Fruit fly (Drosophila melanogaster) whole organism, embryonic: Measurements from ENCODE around the gene CG31816.

Experiments used
- Ada2b ChIP-seq: fragments of 200-800 bp; sonication (Bioruptor generic); IDR thresholded peaks from 2 replicates; pipeline ENCODE4 v1.3.6; 2022; ENCODE audit warnings: missing biosample characterization, missing genetic modification characterization
- Atf6 ChIP-seq: fragments of 200-800 bp; sonication (Bioruptor generic); IDR thresholded peaks from 2 replicates; pipeline ENCODE4 v1.3.6; 2022; ENCODE audit warnings: missing biosample characterization, missing genetic modification characterization
- CG1024 ChIP-seq: fragments of 200-800 bp; sonication (Bioruptor generic); IDR thresholded peaks from 2 replicates; pipeline ENCODE4 v1.3.6; 2022; ENCODE audit warnings: missing biosample characterization, missing genetic modification characterization
- CG10565 ChIP-seq: fragments of 200-800 bp; sonication (Bioruptor generic); optimal IDR thresholded peaks from 3 replicates; lab custom pipeline; 2016; ENCODE audit warnings: missing biosample characterization, mild to moderate bottlenecking, missing genetic modification characterization
- CG11560 ChIP-seq: fragments of 200-800 bp; sonication (Bioruptor generic); IDR thresholded peaks from 3 replicates; pipeline ENCODE4 v1.3.6; 2022; ENCODE audit warnings: missing biosample characterization, missing genetic modification characterization
- CG11695 ChIP-seq: fragments of 200-800 bp; sonication (Bioruptor generic); IDR thresholded peaks from 3 replicates; pipeline ENCODE4 v1.3.6; 2022; ENCODE audit warnings: missing biosample characterization, missing genetic modification characterization
- CG12299 ChIP-seq: fragments of 200-800 bp; sonication (Bioruptor generic); optimal IDR thresholded peaks from 2 replicates; lab custom pipeline; 2018; ENCODE audit warnings: missing biosample characterization, mild to moderate bottlenecking, missing genetic modification characterization
- CG14050 ChIP-seq: fragments of 200-800 bp; sonication (Bioruptor generic); IDR thresholded peaks from 3 replicates; pipeline ENCODE4 v1.3.6; 2022; ENCODE audit warnings: missing biosample characterization, missing genetic modification characterization
- CG14860 ChIP-seq: fragments of 200-800 bp; sonication (Bioruptor generic); IDR thresholded peaks from 3 replicates; pipeline ENCODE4 v1.3.6; 2022; ENCODE audit warnings: missing biosample characterization, missing genetic modification characterization; ENCODE audit not compliant: partially characterized antibody
- CG14965 ChIP-seq: fragments of 200-800 bp; sonication (Bioruptor generic); optimal IDR thresholded peaks from 2 replicates; lab custom pipeline; 2016; ENCODE audit warnings: missing biosample characterization, missing genetic modification characterization, borderline replicate concordance
- CG15011 ChIP-seq: fragments of 200-800 bp; sonication (Bioruptor generic); optimal IDR thresholded peaks from 3 replicates; lab custom pipeline; 2018; ENCODE audit warnings: missing biosample characterization, mild to moderate bottlenecking, missing genetic modification characterization
- CG1602 ChIP-seq: fragments of 200-800 bp; sonication (Bioruptor generic); optimal IDR thresholded peaks from 3 replicates; lab custom pipeline; 2016; ENCODE audit warnings: missing biosample characterization, missing genetic modification characterization
- CG2678 ChIP-seq: fragments of 200-800 bp; sonication (Bioruptor generic); optimal IDR thresholded peaks from 3 replicates; lab custom pipeline; 2019; ENCODE audit warnings: missing biosample characterization, mild to moderate bottlenecking, missing genetic modification characterization, moderate library complexity
- CG30020 ChIP-seq: fragments of 200-800 bp; optimal IDR thresholded peaks from 2 replicates; lab custom pipeline; 2019; ENCODE audit warnings: missing biosample characterization, mild to moderate bottlenecking, missing genetic modification characterization, moderate library complexity
- CG32532 ChIP-seq: fragments of 200-800 bp; sonication (Bioruptor generic); IDR thresholded peaks from 2 replicates; pipeline ENCODE4 v1.3.6; 2022; ENCODE audit warnings: missing biosample characterization, missing genetic modification characterization
- CG34376 ChIP-seq: fragments of 200-800 bp; sonication (Bioruptor generic); optimal IDR thresholded peaks from 2 replicates; lab custom pipeline; 2018; ENCODE audit warnings: missing biosample characterization, mild to moderate bottlenecking, missing genetic modification characterization
- CG4707 ChIP-seq: fragments of 200-800 bp; sonication (Bioruptor generic); optimal IDR thresholded peaks from 2 replicates; lab custom pipeline; 2018; ENCODE audit warnings: missing biosample characterization, mild to moderate bottlenecking, missing genetic modification characterization, moderate library complexity
- CG6254 ChIP-seq: fragments of 200-800 bp; sonication (Bioruptor generic); optimal IDR thresholded peaks from 3 replicates; lab custom pipeline; 2017; ENCODE audit warnings: mild to moderate bottlenecking, missing biosample characterization, missing genetic modification reagents, missing genetic modification characterization
- CG7357 ChIP-seq: fragments of 200-800 bp; sonication (Bioruptor generic); IDR thresholded peaks from 3 replicates; pipeline ENCODE4 v1.3.6; 2022; ENCODE audit warnings: missing biosample characterization, missing genetic modification characterization
- CG7987 ChIP-seq: fragments of 200-800 bp; sonication (Bioruptor generic); optimal IDR thresholded peaks from 2 replicates; lab custom pipeline; 2018; ENCODE audit warnings: missing biosample characterization, mild to moderate bottlenecking, missing genetic modification characterization, moderate library complexity
- CG8290 ChIP-seq, 3 experiments: fragments of 200-800 bp; sonication (Bioruptor generic); optimal IDR thresholded peaks; 2 replicates each; lab custom pipeline; 2016 to 2019; ENCODE audit warnings: missing biosample characterization in 3 of 3, missing genetic modification characterization in 3 of 3, mild to moderate bottlenecking in 2 of 3, moderate library complexity in 1 of 3
- CG8765 ChIP-seq: fragments of 200-800 bp; sonication (Bioruptor generic); IDR thresholded peaks from 2 replicates; pipeline ENCODE4 v1.3.6; 2022; ENCODE audit warnings: missing biosample characterization, missing genetic modification characterization
- CG9215 ChIP-seq: fragments of 200-800 bp; sonication (Bioruptor generic); IDR thresholded peaks from 2 replicates; pipeline ENCODE4 v1.3.6; 2022; ENCODE audit warnings: missing biosample characterization, missing genetic modification characterization
- CG9797 ChIP-seq: fragments of 200-800 bp; sonication (Bioruptor generic); optimal IDR thresholded peaks from 3 replicates; lab custom pipeline; 2018; ENCODE audit warnings: missing biosample characterization, mild to moderate bottlenecking, missing genetic modification characterization
- CTCF ChIP-seq: fragments of 200-800 bp; sonication (Bioruptor generic); optimal IDR thresholded peaks from 2 replicates; lab custom pipeline; 2017; ENCODE audit warnings: missing biosample characterization, mild to moderate bottlenecking, missing genetic modification characterization, moderate library complexity
- Doc2 ChIP-seq: fragments of 200-800 bp; sonication (Bioruptor generic); IDR thresholded peaks from 2 replicates; pipeline ENCODE4 v1.3.6; 2022; ENCODE audit warnings: missing biosample characterization, missing genetic modification characterization
- Fer2 ChIP-seq: fragments of 200-800 bp; sonication (Bioruptor generic); optimal IDR thresholded peaks from 2 replicates; lab custom pipeline; 2018; ENCODE audit warnings: missing biosample characterization, mild to moderate bottlenecking, missing genetic modification characterization, moderate library complexity
- Lhr ChIP-seq: fragments of 200-800 bp; sonication (Bioruptor generic); optimal IDR thresholded peaks from 3 replicates; lab custom pipeline; 2017; ENCODE audit warnings: mild to moderate bottlenecking, missing biosample characterization, missing genetic modification reagents, missing genetic modification characterization
- NC2β ChIP-seq: fragments of 200-800 bp; sonication (Bioruptor generic); optimal IDR thresholded peaks from 2 replicates; lab custom pipeline; 2016; ENCODE audit warnings: missing biosample characterization, missing genetic modification characterization
- Nf-YB ChIP-seq: fragments of 200-800 bp; sonication (Bioruptor generic); optimal IDR thresholded peaks from 3 replicates; lab custom pipeline; 2019; ENCODE audit warnings: missing biosample characterization, mild to moderate bottlenecking, missing genetic modification characterization, moderate library complexity
- Six4 ChIP-seq: fragments of 200-800 bp; sonication (Bioruptor generic); optimal IDR thresholded peaks from 2 replicates; lab custom pipeline; 2016; ENCODE audit warnings: missing biosample characterization, missing genetic modification characterization
- Spps ChIP-seq: fragments of 200-800 bp; sonication (Bioruptor generic); optimal IDR thresholded peaks from 2 replicates; lab custom pipeline; 2018; ENCODE audit warnings: missing biosample characterization, mild to moderate bottlenecking, missing genetic modification characterization
- al ChIP-seq: fragments of 200-800 bp; sonication (Bioruptor generic); IDR thresholded peaks from 2 replicates; pipeline ENCODE4 v1.3.6; 2022; ENCODE audit warnings: missing biosample characterization, missing genetic modification characterization
- bcd ChIP-seq: fragments of 200-800 bp; sonication (Bioruptor generic); optimal IDR thresholded peaks from 2 replicates; lab custom pipeline; 2017; ENCODE audit warnings: missing biosample characterization, mild to moderate bottlenecking, missing genetic modification characterization
- chm ChIP-seq: fragments of 200-800 bp; sonication (Bioruptor generic); IDR thresholded peaks from 2 replicates; pipeline ENCODE4 v1.3.6; 2022; ENCODE audit warnings: missing biosample characterization, missing genetic modification characterization
- ci ChIP-seq: fragments of 200-800 bp; sonication (Bioruptor generic); IDR thresholded peaks from 3 replicates; pipeline ENCODE4 v1.3.6; 2022; ENCODE audit warnings: missing biosample characterization, missing genetic modification characterization
- dm ChIP-seq: fragments of 200-800 bp; sonication (Bioruptor generic); optimal IDR thresholded peaks from 3 replicates; lab custom pipeline; 2016; ENCODE audit warnings: missing biosample characterization, missing genetic modification characterization
- fd102C ChIP-seq: fragments of 200-800 bp; sonication (Bioruptor generic); optimal IDR thresholded peaks from 2 replicates; lab custom pipeline; 2018; ENCODE audit warnings: missing biosample characterization, mild to moderate bottlenecking, missing genetic modification characterization, moderate library complexity
- fru ChIP-seq: fragments of >200 bp; optimal IDR thresholded peaks from 2 replicates; lab custom pipeline; 2017
- gcm ChIP-seq: fragments of 200-800 bp; sonication (Bioruptor generic); optimal IDR thresholded peaks from 2 replicates; lab custom pipeline; 2019; ENCODE audit warnings: missing biosample characterization, mild to moderate bottlenecking, missing genetic modification characterization, moderate library complexity
- hth ChIP-seq: fragments of >200 bp; optimal IDR thresholded peaks from 2 replicates; lab custom pipeline; 2017; ENCODE audit warnings: inconsistent platforms
- jigr1 ChIP-seq: fragments of 200-800 bp; sonication (Bioruptor generic); IDR thresholded peaks from 3 replicates; pipeline ENCODE4 v1.3.6; 2022; ENCODE audit warnings: missing biosample characterization, missing genetic modification characterization
- pfk ChIP-seq: fragments of 200-800 bp; sonication (Bioruptor generic); optimal IDR thresholded peaks from 2 replicates; lab custom pipeline; 2018; ENCODE audit warnings: missing biosample characterization, mild to moderate bottlenecking, missing genetic modification characterization, moderate library complexity
- pho ChIP-seq: fragments of 200-800 bp; sonication (Bioruptor generic); optimal IDR thresholded peaks from 2 replicates; lab custom pipeline; 2016; ENCODE audit warnings: missing biosample characterization, missing genetic modification characterization
- pum ChIP-seq: fragments of 200-800 bp; sonication (Bioruptor generic); optimal IDR thresholded peaks from 2 replicates; lab custom pipeline; 2016; ENCODE audit warnings: missing biosample characterization, missing genetic modification characterization
- sc ChIP-seq, 3 experiments: fragments of >200 bp in 2 of 3; fragments of 200-800 bp in 1 of 3; sonication (Bioruptor generic) in 1 of 3; optimal IDR thresholded peaks; 2 replicates in 2 of 3; 3 replicates in 1 of 3; lab custom pipeline; 2017; ENCODE audit warnings: mild to moderate bottlenecking in 1 of 3, missing biosample characterization in 1 of 3, missing genetic modification characterization in 1 of 3, missing genetic modification reagents in 1 of 3
- sisA ChIP-seq: fragments of 200-800 bp; sonication (Bioruptor generic); IDR thresholded peaks from 2 replicates; pipeline ENCODE4 v1.3.6; 2022; ENCODE audit warnings: missing biosample characterization, missing genetic modification characterization
- slou ChIP-seq: fragments of 200-800 bp; sonication (Bioruptor generic); optimal IDR thresholded peaks from 3 replicates; lab custom pipeline; 2016; ENCODE audit warnings: missing biosample characterization, missing genetic modification characterization
- ssp ChIP-seq: fragments of 200-800 bp; sonication (Bioruptor generic); IDR thresholded peaks from 2 replicates; pipeline ENCODE4 v1.3.6; 2022; ENCODE audit warnings: missing biosample characterization, missing genetic modification characterization
- toy ChIP-seq: fragments of 200-800 bp; sonication (Bioruptor generic); IDR thresholded peaks from 2 replicates; pipeline ENCODE4 v1.3.6; 2022; ENCODE audit warnings: missing biosample characterization, missing genetic modification characterization
- twi ChIP-seq: fragments of 200-800 bp; optimal IDR thresholded peaks from 2 replicates; lab custom pipeline; 2019; ENCODE audit warnings: missing biosample characterization, mild to moderate bottlenecking, missing genetic modification characterization, moderate library complexity

CG31816 gene

dm6 chr2L:16535673-16536144 is 6.6 kb upstream of the CG31816 start (continued):
- TF ChIP-seq CG15011 (GFP tag; lab: Kevin White, UChicago) (peak; percentile 87), CG8290 (GFP tag; optimal IDR thresholded peaks at IDR 0.05; lab: Kevin White, UChicago) (peak; percentile 81), CG8290 (tag; optimal IDR thresholded peaks at IDR 0.05; lab: Kevin White, UChicago) (peak; percentile 62 to 85), CG14965 (GFP tag; lab: Kevin White, UChicago) (peak; percentile 44), Lhr (GFP tag; lab: Kevin White, UChicago) (peak; percentile 86), slou (GFP tag; lab: Kevin White, UChicago) (peak; percentile 68), twi (peak; percentile 76), ci (GFP tag; lab: Robert Waterston, UW) (peak; percentile 97), CG14860 (GFP tag; lab: Robert Waterston, UW) (no peak), toy (GFP tag; lab: Robert Waterston, UW) (peak; percentile 78), CG32532 (GFP tag; lab: Robert Waterston, UW) (peak; percentile 92), fru (lab: Kevin White, UChicago) (no peak), CG1024 (GFP tag; lab: Robert Waterston, UW) (peak; percentile 82), Spps (tag; lab: Kevin White, UChicago) (peak; percentile 95), Six4 (GFP tag; lab: Kevin White, UChicago) (peak; percentile 90), fd102C (GFP tag; lab: Kevin White, UChicago) (peak; percentile 96), CG7987 (GFP tag; lab: Kevin White, UChicago) (peak; percentile 71), pum (GFP tag; lab: Kevin White, UChicago) (peak; percentile 86), NC2β (GFP tag; lab: Kevin White, UChicago) (peak; percentile 90), gcm (GFP tag; lab: Kevin White, UChicago) (peak; percentile 94), CG6254 (GFP tag; lab: Kevin White, UChicago) (peak; percentile 95), chm (GFP tag; lab: Robert Waterston, UW) (peak; percentile 96), CG11695 (peak; percentile 95), CG14050 (GFP tag; lab: Robert Waterston, UW) (peak; percentile 90), CG34376 (GFP tag; lab: Kevin White, UChicago) (peak; percentile 71), pho (GFP tag; lab: Kevin White, UChicago) (peak; percentile 85), CG8765 (GFP tag; lab: Robert Waterston, UW) (peak; percentile 94), Ada2b (peak; percentile 92), dm (GFP tag; lab: Kevin White, UChicago) (peak; percentile 70), CG4707 (GFP tag; lab: Kevin White, UChicago) (peak; percentile 65), CG2678 (tag; lab: Kevin White, UChicago) (peak; percentile 95), CG9215 (peak; percentile 82), al (GFP tag; lab: Robert Waterston, UW) (peak; percentile 82), bcd (GFP tag; lab: Kevin White, UChicago) (peak; percentile 89), sc (optimal IDR thresholded peaks at IDR 0.05; lab: Kevin White, UChicago) (no peak), sc (GFP tag; optimal IDR thresholded peaks at IDR 0.05; lab: Kevin White, UChicago) (peak; percentile 93), jigr1 (GFP tag; lab: Robert Waterston, UW) (peak; percentile 84), Doc2 (peak; percentile 65), hth (no peak), CG11560 (tag; lab: Robert Waterston, UW) (peak; percentile 58; the same call in 1 of the 3 replicates), CG10565 (peak; percentile 39), CG30020 (tag; lab: Kevin White, UChicago) (peak; percentile 31), CG1602 (GFP tag; lab: Kevin White, UChicago) (peak; percentile 93), CG9797 (peak; percentile 16), CG12299 (tag; lab: Kevin White, UChicago) (peak; percentile 92), ssp (GFP tag; lab: Robert Waterston, UW) (peak; percentile 80), CTCF (GFP tag; lab: Kevin White, UChicago) (peak; percentile 51), pfk (GFP tag; lab: Kevin White, UChicago) (peak; percentile 29), Fer2 (tag; lab: Kevin White, UChicago) (peak; percentile 68), Atf6 (GFP tag; lab: Robert Waterston, UW) (peak; percentile 95), sisA (peak; percentile 91), Nf-YB (GFP tag; lab: Kevin White, UChicago) (peak; percentile 77), CG7357 (peak; percentile 86)
